Fruit fly (Drosophila melanogaster) whole organism, embryonic: Measurements from ENCODE around the gene Lamtor4.

Experiments
- ATbp ChIP-seq: fragments of 200-800 bp; sonication (Bioruptor generic); optimal IDR thresholded peaks from 2 replicates; lab custom pipeline; 2017; ENCODE audit warnings: missing biosample characterization, mild to moderate bottlenecking, missing genetic modification characterization, missing genetic modification reagents
- Abd-B ChIP-seq: fragments of 200-800 bp; sonication (Bioruptor generic); optimal IDR thresholded peaks from 2 replicates; lab custom pipeline; 2018; ENCODE audit warnings: missing biosample characterization, mild to moderate bottlenecking, missing genetic modification characterization, moderate library complexity
- Adf1 ChIP-seq: fragments of 200-800 bp; sonication (Bioruptor generic); IDR thresholded peaks from 2 replicates; pipeline ENCODE4 v1.3.6; 2022; ENCODE audit warnings: missing biosample characterization, missing genetic modification characterization
- Atf3 ChIP-seq: fragments of 200-800 bp; sonication (Bioruptor generic); optimal IDR thresholded peaks from 3 replicates; lab custom pipeline; 2016; ENCODE audit warnings: missing biosample characterization, missing genetic modification characterization
- CG10274 ChIP-seq: fragments of 200-800 bp; sonication (Bioruptor generic); optimal IDR thresholded peaks from 3 replicates; lab custom pipeline; 2017; ENCODE audit warnings: missing biosample characterization, mild to moderate bottlenecking, missing genetic modification characterization
- CG13775 ChIP-seq: fragments of 200-800 bp; sonication (Bioruptor generic); optimal IDR thresholded peaks from 3 replicates; lab custom pipeline; 2017; ENCODE audit warnings: missing biosample characterization, mild to moderate bottlenecking, missing genetic modification characterization
- CG17802 ChIP-seq: fragments of 200-800 bp; sonication (Bioruptor generic); optimal IDR thresholded peaks from 2 replicates; lab custom pipeline; 2018; ENCODE audit warnings: missing biosample characterization, mild to moderate bottlenecking, missing genetic modification characterization, moderate library complexity
- CG18619 ChIP-seq: fragments of 200-800 bp; sonication (Bioruptor generic); optimal IDR thresholded peaks from 3 replicates; lab custom pipeline; 2017; ENCODE audit warnings: missing biosample characterization, mild to moderate bottlenecking, missing genetic modification characterization
- CG31388 ChIP-seq: fragments of 200-800 bp; sonication (Bioruptor generic); optimal IDR thresholded peaks from 2 replicates; lab custom pipeline; 2016; ENCODE audit warnings: missing biosample characterization, missing genetic modification characterization
- CG3407 ChIP-seq: fragments of 200-800 bp; sonication (Bioruptor generic); optimal IDR thresholded peaks from 2 replicates; lab custom pipeline; 2018; ENCODE audit warnings: missing biosample characterization, mild to moderate bottlenecking, missing genetic modification characterization
- CG34422 ChIP-seq: fragments of 200-800 bp; sonication (Bioruptor generic); IDR thresholded peaks from 3 replicates; pipeline ENCODE4 v1.3.6; 2022; ENCODE audit warnings: missing biosample characterization, missing genetic modification characterization
- CG3838 ChIP-seq: fragments of 200-800 bp; sonication (Bioruptor generic); optimal IDR thresholded peaks from 3 replicates; lab custom pipeline; 2016; ENCODE audit warnings: missing biosample characterization, missing genetic modification characterization
- CG3847 ChIP-seq: fragments of 200-800 bp; sonication (Bioruptor generic); IDR thresholded peaks from 2 replicates; pipeline ENCODE4 v1.3.6; 2022; ENCODE audit warnings: missing biosample characterization, missing genetic modification characterization
- CG6272 ChIP-seq: fragments of 200-800 bp; sonication (Bioruptor generic); IDR thresholded peaks from 2 replicates; pipeline ENCODE4 v1.3.6; 2022; ENCODE audit warnings: missing biosample characterization, missing genetic modification characterization
- CG7839 ChIP-seq: fragments of 200-800 bp; sonication (Bioruptor generic); optimal IDR thresholded peaks from 3 replicates; lab custom pipeline; 2018; ENCODE audit warnings: missing biosample characterization, mild to moderate bottlenecking, missing genetic modification characterization, moderate library complexity
- CG7987 ChIP-seq: fragments of 200-800 bp; sonication (Bioruptor generic); optimal IDR thresholded peaks from 2 replicates; lab custom pipeline; 2018; ENCODE audit warnings: missing biosample characterization, mild to moderate bottlenecking, missing genetic modification characterization, moderate library complexity
- CG8944 ChIP-seq: fragments of 200-800 bp; sonication (Bioruptor generic); optimal IDR thresholded peaks from 3 replicates; lab custom pipeline; 2016; ENCODE audit warnings: missing biosample characterization, missing genetic modification characterization
- CG9797 ChIP-seq: fragments of 200-800 bp; sonication (Bioruptor generic); optimal IDR thresholded peaks from 3 replicates; lab custom pipeline; 2018; ENCODE audit warnings: missing biosample characterization, mild to moderate bottlenecking, missing genetic modification characterization
- CG9817 ChIP-seq: fragments of 200-800 bp; sonication (Bioruptor generic); optimal IDR thresholded peaks from 2 replicates; lab custom pipeline; 2018; ENCODE audit warnings: missing biosample characterization, mild to moderate bottlenecking, missing genetic modification characterization, moderate library complexity
- CG9876 ChIP-seq: fragments of 200-800 bp; sonication (Bioruptor generic); optimal IDR thresholded peaks from 2 replicates; lab custom pipeline; 2016; ENCODE audit warnings: missing biosample characterization, missing genetic modification characterization
- Dip2 ChIP-seq: fragments of 200-800 bp; sonication (Bioruptor generic); IDR thresholded peaks from 2 replicates; pipeline ENCODE4 v1.3.6; 2022; ENCODE audit warnings: missing biosample characterization, missing genetic modification characterization
- Dip3 ChIP-seq: fragments of 200-800 bp; sonication (Bioruptor generic); optimal IDR thresholded peaks from 3 replicates; lab custom pipeline; 2016; ENCODE audit warnings: missing biosample characterization, missing genetic modification characterization
- Fer1 ChIP-seq: fragments of 200-800 bp; sonication (Bioruptor generic); optimal IDR thresholded peaks from 2 replicates; lab custom pipeline; 2017; ENCODE audit warnings: missing biosample characterization, mild to moderate bottlenecking, missing genetic modification characterization
- NC2β ChIP-seq: fragments of 200-800 bp; sonication (Bioruptor generic); optimal IDR thresholded peaks from 2 replicates; lab custom pipeline; 2016; ENCODE audit warnings: missing biosample characterization, missing genetic modification characterization
- Nf-YB ChIP-seq: fragments of 200-800 bp; sonication (Bioruptor generic); optimal IDR thresholded peaks from 3 replicates; lab custom pipeline; 2019; ENCODE audit warnings: missing biosample characterization, mild to moderate bottlenecking, missing genetic modification characterization, moderate library complexity
- Sox102F ChIP-seq: fragments of 200-800 bp; sonication (Bioruptor generic); optimal IDR thresholded peaks from 2 replicates; lab custom pipeline; 2018; ENCODE audit warnings: missing biosample characterization, mild to moderate bottlenecking, missing genetic modification characterization, moderate library complexity
- Usf ChIP-seq: fragments of 200-800 bp; sonication (Bioruptor generic); optimal IDR thresholded peaks from 2 replicates; lab custom pipeline; 2017; ENCODE audit warnings: missing genotype, missing biosample characterization, missing genetic modification characterization
- ab ChIP-seq: fragments of 200-800 bp; sonication (Bioruptor generic); optimal IDR thresholded peaks from 2 replicates; lab custom pipeline; 2016; ENCODE audit warnings: missing biosample characterization, missing genetic modification characterization
- al ChIP-seq: fragments of 200-800 bp; sonication (Bioruptor generic); IDR thresholded peaks from 2 replicates; pipeline ENCODE4 v1.3.6; 2022; ENCODE audit warnings: missing biosample characterization, missing genetic modification characterization
- aop ChIP-seq: fragments of 200-800 bp; sonication (Bioruptor generic); IDR thresholded peaks from 2 replicates; pipeline ENCODE4 v1.3.6; 2022; ENCODE audit warnings: missing biosample characterization, missing genetic modification characterization
- bcd ChIP-seq: fragments of 200-800 bp; sonication (Bioruptor generic); optimal IDR thresholded peaks from 2 replicates; lab custom pipeline; 2017; ENCODE audit warnings: missing biosample characterization, mild to moderate bottlenecking, missing genetic modification characterization
- bigmax ChIP-seq: fragments of 200-800 bp; sonication (Bioruptor generic); optimal IDR thresholded peaks from 2 replicates; lab custom pipeline; 2018; ENCODE audit warnings: missing biosample characterization, mild to moderate bottlenecking, missing genetic modification characterization
- bowl ChIP-seq: fragments of 200-800 bp; sonication (Bioruptor generic); IDR thresholded peaks from 2 replicates; pipeline ENCODE4 v1.3.6; 2022; ENCODE audit warnings: missing biosample characterization, missing genetic modification characterization
- btn ChIP-seq: fragments of 200-800 bp; sonication (Bioruptor generic); optimal IDR thresholded peaks from 2 replicates; lab custom pipeline; 2016; ENCODE audit warnings: missing biosample characterization, missing genetic modification characterization
- cad ChIP-seq: fragments of >200 bp; optimal IDR thresholded peaks from 2 replicates; lab custom pipeline; 2017; ENCODE audit warnings: missing biosample characterization, missing genetic modification characterization
- corto ChIP-seq: fragments of 200-800 bp; sonication (Bioruptor generic); optimal IDR thresholded peaks from 2 replicates; lab custom pipeline; 2016; ENCODE audit warnings: missing biosample characterization, mild to moderate bottlenecking, missing genetic modification characterization, moderate library complexity
- en ChIP-seq: fragments of 200-800 bp; sonication (Bioruptor generic); optimal IDR thresholded peaks from 2 replicates; lab custom pipeline; 2016; ENCODE audit warnings: missing biosample characterization, missing genetic modification characterization
- her ChIP-seq: fragments of 200-800 bp; sonication (Bioruptor generic); optimal IDR thresholded peaks from 2 replicates; lab custom pipeline; 2016; ENCODE audit warnings: missing biosample characterization, missing genetic modification characterization
- hth ChIP-seq: fragments of >200 bp; optimal IDR thresholded peaks from 2 replicates; lab custom pipeline; 2017; ENCODE audit warnings: inconsistent platforms
- inv ChIP-seq: fragments of 200-800 bp; sonication (Bioruptor generic); IDR thresholded peaks from 2 replicates; pipeline ENCODE4 v1.3.6; 2022; ENCODE audit warnings: missing biosample characterization, missing genetic modification characterization; ENCODE audit not compliant: partially characterized antibody
- jing ChIP-seq: fragments of 200-800 bp; sonication (Bioruptor generic); optimal IDR thresholded peaks from 2 replicates; lab custom pipeline; 2018; ENCODE audit warnings: missing biosample characterization, mild to moderate bottlenecking, missing genetic modification characterization
- jumu ChIP-seq: fragments of 200-800 bp; sonication (Bioruptor generic); optimal IDR thresholded peaks from 3 replicates; lab custom pipeline; 2016; ENCODE audit warnings: missing biosample characterization, missing genetic modification characterization
- oc ChIP-seq: fragments of 200-800 bp; sonication (Bioruptor generic); optimal IDR thresholded peaks from 2 replicates; lab custom pipeline; 2018; ENCODE audit warnings: missing biosample characterization, mild to moderate bottlenecking, missing genetic modification characterization, moderate library complexity
- odd ChIP-seq: fragments of 200-800 bp; sonication (Bioruptor generic); optimal IDR thresholded peaks from 2 replicates; lab custom pipeline; 2017; ENCODE audit warnings: missing biosample characterization, mild to moderate bottlenecking, missing genetic modification characterization
- peb ChIP-seq: fragments of 200-800 bp; sonication (Bioruptor generic); IDR thresholded peaks from 2 replicates; pipeline ENCODE4 v1.3.6; 2022; ENCODE audit warnings: missing biosample characterization, missing genetic modification characterization
- phol ChIP-seq: fragments of 200-800 bp; sonication (Bioruptor generic); optimal IDR thresholded peaks from 3 replicates; lab custom pipeline; 2018; ENCODE audit warnings: missing biosample characterization, mild to moderate bottlenecking, missing genetic modification characterization, moderate library complexity
- repo ChIP-seq: fragments of 200-800 bp; sonication (Bioruptor generic); optimal IDR thresholded peaks from 2 replicates; lab custom pipeline; 2016; ENCODE audit warnings: missing biosample characterization, missing genetic modification characterization
- shn ChIP-seq: fragments of 200-800 bp; sonication (Bioruptor generic); optimal IDR thresholded peaks from 3 replicates; lab custom pipeline; 2016; ENCODE audit warnings: missing biosample characterization, missing genetic modification characterization
- tap ChIP-seq: fragments of 200-800 bp; optimal IDR thresholded peaks from 3 replicates; lab custom pipeline; 2019; ENCODE audit warnings: missing biosample characterization, mild to moderate bottlenecking, missing genetic modification characterization, moderate library complexity
- ttk ChIP-seq: fragments of 200-800 bp; sonication (Bioruptor generic); IDR thresholded peaks from 2 replicates; pipeline ENCODE4 v2.1.2; 2022; ENCODE audit warnings: missing biosample characterization, missing genetic modification characterization
- unpg ChIP-seq: fragments of 200-800 bp; sonication (Bioruptor generic); optimal IDR thresholded peaks from 3 replicates; lab custom pipeline; 2018; ENCODE audit warnings: missing biosample characterization, mild to moderate bottlenecking, missing genetic modification characterization, moderate library complexity
- zen2 ChIP-seq: fragments of 200-800 bp; sonication (Bioruptor generic); IDR thresholded peaks from 3 replicates; pipeline ENCODE4 v1.3.6; 2022; ENCODE audit warnings: missing biosample characterization, missing genetic modification characterization; ENCODE audit not compliant: partially characterized antibody
- zf30C ChIP-seq: fragments of 200-800 bp; sonication (Bioruptor generic); optimal IDR thresholded peaks from 3 replicates; lab custom pipeline; 2018; ENCODE audit warnings: missing biosample characterization, mild to moderate bottlenecking, missing genetic modification characterization

Lamtor4 gene

DNA sequence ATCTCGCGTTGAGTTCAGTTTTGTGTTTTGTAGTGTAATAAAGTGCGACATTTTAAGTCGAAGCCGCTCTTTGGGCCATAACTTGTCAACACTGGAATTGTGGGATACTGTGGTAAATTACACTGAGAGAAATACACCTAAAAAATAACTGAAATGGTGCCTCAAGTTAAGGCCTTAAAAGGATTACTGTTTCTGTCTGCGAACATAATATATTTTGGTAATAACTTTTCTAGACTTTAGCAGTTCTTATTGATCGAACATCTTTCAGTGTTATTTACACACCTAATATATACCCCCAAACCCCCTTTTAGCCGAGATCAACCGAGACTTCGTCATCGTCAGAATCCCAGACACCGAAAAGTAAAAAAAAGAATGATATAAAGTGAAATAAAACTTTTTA lies 44.9 kb upstream of the Lamtor4 start (continued):
- TF ChIP-seq CG9876 (no peak), en (GFP tag; lab: Kevin White, UChicago) (peak; percentile 20), CG9797 (GFP tag; lab: Kevin White, UChicago) (no peak), Atf3 (GFP tag; lab: Kevin White, UChicago) (no peak), odd (GFP tag; lab: Kevin White, UChicago) (no peak), CG31388 (GFP tag; lab: Kevin White, UChicago) (no peak), Dip2 (no peak), btn (GFP tag; lab: Kevin White, UChicago) (no peak), CG9817 (tag; lab: Kevin White, UChicago) (no peak), Abd-B (GFP tag; lab: Kevin White, UChicago) (peak; percentile 59), CG18619 (GFP tag; lab: Kevin White, UChicago) (no peak), CG17802 (tag; lab: Kevin White, UChicago) (no peak), aop (GFP tag; lab: Robert Waterston, UW) (no peak), CG6272 (GFP tag; lab: Robert Waterston, UW) (no peak), peb (GFP tag; lab: Robert Waterston, UW) (no peak), ab (GFP tag; lab: Kevin White, UChicago) (no peak), Fer1 (GFP tag; lab: Kevin White, UChicago) (no peak), phol (tag; lab: Kevin White, UChicago) (peak; percentile 52), Adf1 (GFP tag; lab: Robert Waterston, UW) (no peak), Sox102F (peak; percentile 57), oc (tag; lab: Kevin White, UChicago) (peak; percentile 5), ttk (GFP tag; lab: Robert Waterston, UW) (no peak), CG13775 (GFP tag; lab: Kevin White, UChicago) (peak; percentile 10), CG7987 (GFP tag; lab: Kevin White, UChicago) (no peak), repo (GFP tag; lab: Kevin White, UChicago) (no peak), unpg (peak; percentile 51), jumu (GFP tag; lab: Kevin White, UChicago) (peak; percentile 11), bcd (GFP tag; lab: Kevin White, UChicago) (peak; percentile 21), CG8944 (GFP tag; lab: Kevin White, UChicago) (peak; percentile 42), CG34422 (GFP tag; lab: Robert Waterston, UW) (no peak), Dip3 (GFP tag; lab: Kevin White, UChicago) (no peak), NC2β (GFP tag; lab: Kevin White, UChicago) (peak; percentile 13), bowl (GFP tag; lab: Robert Waterston, UW) (no peak), tap (tag; lab: Kevin White, UChicago) (no peak), inv (GFP tag; lab: Robert Waterston, UW) (no peak), zen2 (no peak), Nf-YB (GFP tag; lab: Kevin White, UChicago) (no peak), shn (GFP tag; lab: Kevin White, UChicago) (no peak), zf30C (GFP tag; lab: Kevin White, UChicago) (peak; percentile 15), CG10274 (GFP tag; lab: Kevin White, UChicago) (no peak), hth (lab: Kevin White, UChicago) (no peak), corto (no peak), CG3838 (no peak), her (GFP tag; lab: Kevin White, UChicago) (no peak), CG7839 (tag; lab: Kevin White, UChicago) (peak; percentile 50), ATbp (peak; percentile 18), CG3847 (no peak), CG3407 (GFP tag; lab: Kevin White, UChicago) (no peak), Usf (GFP tag; lab: Kevin White, UChicago) (no peak), bigmax (GFP tag; lab: Kevin White, UChicago) (no peak), al (GFP tag; lab: Robert Waterston, UW) (no peak), jing (GFP tag; lab: Kevin White, UChicago) (peak; percentile 4), cad (no peak)
